Worm (Caenorhabditis elegans) whole organism, L1 larva: ENCODE data around the gene fbxb-24.

Source experiments
- blmp-1 ChIP-seq: fragments of 150-350 bp; optimal IDR thresholded peaks from 2 replicates; lab custom pipeline; 2014; ENCODE audit warnings: missing biosample characterization, missing genetic modification characterization
- egl-27 ChIP-seq, 2 experiments: fragments of 150-350 bp in 1 of 2; sonication (generic microtip); optimal IDR thresholded peaks; 3 replicates each; lab custom pipeline; 2017 to 2018; ENCODE audit warnings: missing biosample characterization in 2 of 2, missing genetic modification characterization in 2 of 2, missing genetic modification reagents in 2 of 2
- grh-1 ChIP-seq: fragments of 200-800 bp; sonication (Bioruptor generic); IDR thresholded peaks from 2 replicates; pipeline ENCODE4 v1.3.6; 2022; ENCODE audit warnings: missing genetic modification reagents, missing genetic modification characterization, missing compliant biosample characterization
- jun-1 ChIP-seq: fragments of 150-350 bp; optimal IDR thresholded peaks from 2 replicates; lab custom pipeline; 2014; ENCODE audit warnings: missing biosample characterization, missing genetic modification reagents, missing genetic modification characterization
- lin-13 ChIP-seq: fragments of 150-350 bp; optimal IDR thresholded peaks from 2 replicates; lab custom pipeline; 2014; ENCODE audit warnings: missing biosample characterization, missing genetic modification reagents, missing genetic modification characterization
- mef-2 ChIP-seq: fragments of 150-350 bp; optimal IDR thresholded peaks from 2 replicates; lab custom pipeline; 2014; ENCODE audit warnings: missing biosample characterization, missing genetic modification characterization
- nhr-28 ChIP-seq: fragments of 150-350 bp; optimal IDR thresholded peaks from 2 replicates; lab custom pipeline; 2014; ENCODE audit warnings: missing biosample characterization, missing genetic modification characterization
- snu-23 ChIP-seq: sonication (generic microtip); optimal IDR thresholded peaks from 2 replicates; lab custom pipeline; 2016; ENCODE audit warnings: missing genetic modification characterization, missing compliant biosample characterization
- sptf-1 ChIP-seq: fragments of 150-350 bp; optimal IDR thresholded peaks from 2 replicates; lab custom pipeline; 2014; ENCODE audit warnings: missing biosample characterization, missing genetic modification characterization
- unc-30 ChIP-seq: sonication (generic microtip); optimal IDR thresholded peaks from 2 replicates; lab custom pipeline; 2017; ENCODE audit warnings: missing biosample characterization, missing genetic modification characterization
- unc-62 ChIP-seq: fragments of 150-350 bp; optimal IDR thresholded peaks from 2 replicates; lab custom pipeline; 2014; ENCODE audit warnings: missing biosample characterization, missing genetic modification reagents, missing genetic modification characterization

- TF ChIP-seq lin-13 (GFP tag; lab: Kevin White, UChicago) (no peak), unc-62 (GFP tag; lab: Kevin White, UChicago) (no peak), nhr-28 (no peak), sptf-1 (tag; lab: Kevin White, UChicago) (no peak), jun-1 (tag; lab: Kevin White, UChicago) (no peak), blmp-1 (no peak), unc-30 (tag; lab: Kevin White, UChicago) (no peak), grh-1 (GFP tag; lab: Robert Waterston, UW) (no peak), snu-23 (no peak), egl-27 (tag; optimal IDR thresholded peaks at IDR 0.05; lab: Kevin White, UChicago) (no peak), mef-2 (tag; lab: Kevin White, UChicago) (no peak)
Observed at ce11 chrIII:11951111-11951510, 42.4 kb downstream of the fbxb-24 start.
